Worm (Caenorhabditis elegans) whole organism, early embryonic: ENCODE data around the gene E02C12.9.

ENCODE experiments used
- B0310.2 ChIP-seq: sonication (generic microtip); optimal IDR thresholded peaks from 2 replicates; lab custom pipeline; 2016; ENCODE audit warnings: mild to moderate bottlenecking, missing genetic modification characterization, missing compliant biosample characterization
- F13C5.2 ChIP-seq: sonication (generic microtip); optimal IDR thresholded peaks from 2 replicates; lab custom pipeline; 2017; ENCODE audit warnings: mild to moderate bottlenecking, missing genetic modification characterization, inconsistent platforms, missing compliant biosample characterization
- hnd-1 ChIP-seq: sonication (generic microtip); optimal IDR thresholded peaks from 2 replicates; lab custom pipeline; 2016; ENCODE audit warnings: missing genetic modification characterization, missing compliant biosample characterization
- pes-1 ChIP-seq: fragments of 200-800 bp; sonication (Bioruptor generic); IDR thresholded peaks from 2 replicates; pipeline ENCODE4 v1.3.6; 2022; ENCODE audit warnings: missing genetic modification reagents, missing genetic modification characterization, missing compliant biosample characterization
- tra-4 ChIP-seq: sonication (generic microtip); optimal IDR thresholded peaks from 2 replicates; lab custom pipeline; 2017; ENCODE audit warnings: missing genetic modification characterization, missing compliant biosample characterization

DNA sequence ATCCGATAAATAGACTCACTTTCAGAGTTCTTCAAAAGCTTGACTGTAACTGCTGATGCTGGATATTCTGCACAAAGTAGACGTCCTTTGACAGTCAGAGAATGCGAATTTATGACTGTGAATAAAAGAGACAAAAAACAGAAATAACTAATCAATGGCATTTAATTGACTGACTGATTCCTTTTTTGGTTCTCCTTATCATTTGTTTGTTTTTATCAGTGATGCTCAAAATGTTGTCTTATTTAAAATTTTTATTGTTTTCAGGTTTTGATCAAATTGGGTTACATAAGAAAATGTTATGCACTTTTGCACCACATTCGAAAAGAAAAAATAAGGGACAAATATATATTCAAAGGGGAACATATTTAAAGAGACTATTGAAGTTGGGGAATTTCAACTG, 18.9 kb downstream of the E02C12.9 start, which contains the start of gene ttr-49:
- no peak for TF ChIP-seq B0310.2 (tag; lab: Kevin White, UChicago)
- no peak for TF ChIP-seq pes-1 (GFP tag; lab: Robert Waterston, UW)
- no peak for TF ChIP-seq F13C5.2 (tag; lab: Kevin White, UChicago)
- TF ChIP-seq tra-4 (tag; lab: Kevin White, UChicago): no peak
- no peak for TF ChIP-seq hnd-1
